Worm (Caenorhabditis elegans) whole organism, midembryonic: ENCODE data around the gene srxa-13.

Experiments
- T22C8.4 ChIP-seq: fragments of 200-800 bp; sonication (Bioruptor generic); IDR thresholded peaks from 2 replicates; pipeline ENCODE4 v1.3.6; 2022; ENCODE audit warnings: missing genetic modification characterization, missing compliant biosample characterization
- cog-1 ChIP-seq: sonication (generic microtip); optimal IDR thresholded peaks from 2 replicates; lab custom pipeline; 2016; ENCODE audit warnings: missing genetic modification characterization, missing compliant biosample characterization
- flt-1 ChIP-seq: fragments of 200-800 bp; sonication (Bioruptor generic); IDR thresholded peaks from 2 replicates; pipeline ENCODE4 v1.3.6; 2022; ENCODE audit warnings: missing genetic modification characterization, missing compliant biosample characterization
- klf-2 ChIP-seq: fragments of 200-800 bp; sonication (Bioruptor generic); conservative IDR thresholded peaks from 2 replicates; pipeline ENCODE4 v1.3.6; 2022; ENCODE audit warnings: missing genetic modification reagents, missing genetic modification characterization, missing compliant biosample characterization
- med-1 ChIP-seq: sonication (generic microtip); optimal IDR thresholded peaks from 2 replicates; lab custom pipeline; 2017; ENCODE audit warnings: missing genetic modification characterization, mild to moderate bottlenecking, missing compliant biosample characterization, antibody characterized with exemption, missing genetic modification reagents; ENCODE audit not compliant: insufficient read depth
- ref-1 ChIP-seq: fragments of 200-800 bp; sonication (Bioruptor generic); conservative IDR thresholded peaks from 2 replicates; pipeline ENCODE4 v1.3.6; 2022; ENCODE audit warnings: missing genetic modification reagents, missing genetic modification characterization, missing compliant biosample characterization
- tab-1 ChIP-seq: fragments of 200-800 bp; sonication (Bioruptor generic); IDR thresholded peaks from 2 replicates; pipeline ENCODE4 v1.3.6; 2022; ENCODE audit warnings: missing genetic modification characterization, missing compliant biosample characterization
- ztf-23 ChIP-seq: fragments of 200-800 bp; sonication (Bioruptor generic); IDR thresholded peaks from 2 replicates; pipeline ENCODE4 v1.3.6; 2022; ENCODE audit warnings: missing genetic modification reagents, missing genetic modification characterization, missing compliant biosample characterization
- ztf-29 ChIP-seq: fragments of 200-800 bp; sonication (Bioruptor generic); IDR thresholded peaks from 2 replicates; pipeline ENCODE4 v1.3.6; 2022; ENCODE audit warnings: missing genetic modification reagents, missing genetic modification characterization, missing compliant biosample characterization

Gene srxa-13

ce11 chrV:13898356-13898755 lies 31.2 kb upstream of the srxa-13 start, which contains the start of gene cyp-35C1:
cyp-35C1 (minus strand) TSS chrV:13898487.
- no peak for TF ChIP-seq tab-1 (GFP tag; lab: Robert Waterston, UW)
- no peak for TF ChIP-seq ref-1
- no peak for TF ChIP-seq med-1
- no peak for TF ChIP-seq klf-2
- no peak for TF ChIP-seq cog-1 (tag; lab: Kevin White, UChicago)
- TF ChIP-seq ztf-29 (GFP tag; lab: Robert Waterston, UW) = no peak
- no peak for TF ChIP-seq T22C8.4 (GFP tag; lab: Robert Waterston, UW)
- TF ChIP-seq ztf-23 (GFP tag; lab: Robert Waterston, UW) = no peak
- TF ChIP-seq flt-1 (GFP tag; lab: Robert Waterston, UW) = no peak

- no peak for TF ChIP-seq flt-1 (GFP tag; lab: Robert Waterston, UW)
- no peak for TF ChIP-seq T22C8.4 (GFP tag; lab: Robert Waterston, UW)
- TF ChIP-seq ztf-29 (GFP tag; lab: Robert Waterston, UW) = no peak
- TF ChIP-seq klf-2 = no peak
- TF ChIP-seq tab-1 (GFP tag; lab: Robert Waterston, UW) = no peak
- no peak for TF ChIP-seq cog-1 (tag; lab: Kevin White, UChicago)
Measured at ce11 chrV:13899213-13899612, 30.4 kb upstream of the srxa-13 start, which contains the start of gene oac-3. oac-3 (plus strand) TSS chrV:13899513.

DNA sequence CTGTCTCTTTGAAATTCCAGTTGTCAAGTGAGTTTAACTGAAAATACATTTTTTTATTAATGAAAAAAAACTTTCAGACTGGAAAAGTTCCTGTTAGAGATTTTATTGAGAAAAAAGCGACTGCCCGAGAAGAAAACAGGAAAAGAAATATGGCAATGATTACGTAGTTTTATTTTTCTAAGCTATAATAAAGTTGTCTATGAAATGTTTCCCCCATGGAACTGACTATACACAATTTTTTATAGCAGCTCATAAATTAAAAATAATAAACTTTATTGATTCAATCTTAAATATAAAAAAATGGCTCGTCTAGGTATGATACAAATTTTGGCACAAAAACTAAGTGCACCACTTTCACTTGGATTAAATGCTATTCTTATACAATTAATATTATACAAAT lies 27.1 kb upstream of the srxa-13 start, which contains the start of gene C06B3.1:
C06B3.1 (plus strand) TSS at position 301 of the 400 bp plus-strand sequence.
- TF ChIP-seq ztf-29 (GFP tag; lab: Robert Waterston, UW) (no peak), klf-2 (no peak), cog-1 (tag; lab: Kevin White, UChicago) (no peak), ref-1 (no peak), flt-1 (GFP tag; lab: Robert Waterston, UW) (no peak), T22C8.4 (GFP tag; lab: Robert Waterston, UW) (no peak)

ce11 chrV:13904446-13904845 lies 25.2 kb upstream of the srxa-13 start, which contains the start of gene stdh-3:
stdh-3 (plus strand) TSS chrV:13904611.
- TF ChIP-seq T22C8.4 (GFP tag; lab: Robert Waterston, UW) (no peak), ztf-23 (GFP tag; lab: Robert Waterston, UW) (no peak), ref-1 (no peak), cog-1 (tag; lab: Kevin White, UChicago) (no peak), klf-2 (no peak), tab-1 (GFP tag; lab: Robert Waterston, UW) (no peak), flt-1 (GFP tag; lab: Robert Waterston, UW) (no peak), med-1 (no peak), ztf-29 (GFP tag; lab: Robert Waterston, UW) (no peak)

- TF ChIP-seq cog-1 (tag; lab: Kevin White, UChicago) (peak; percentile 20), ref-1 (no peak)
Measured at ce11 chrV:13906166-13906565, 23.4 kb upstream of the srxa-13 start, which contains the start of gene stdh-1. stdh-1 (plus strand) TSS chrV:13906492.

- TF ChIP-seq klf-2 = no peak
- no peak for TF ChIP-seq flt-1 (GFP tag; lab: Robert Waterston, UW)
- TF ChIP-seq ref-1 = no peak
- TF ChIP-seq cog-1 (tag; lab: Kevin White, UChicago) = no peak
- no peak for TF ChIP-seq ztf-23 (GFP tag; lab: Robert Waterston, UW)
- TF ChIP-seq ztf-29 (GFP tag; lab: Robert Waterston, UW) = no peak
- no peak for TF ChIP-seq T22C8.4 (GFP tag; lab: Robert Waterston, UW)
- no peak for TF ChIP-seq tab-1 (GFP tag; lab: Robert Waterston, UW)
- TF ChIP-seq med-1 = no peak
Measured at ce11 chrV:13907557-13908104, 22.0 kb upstream of the srxa-13 start.

- TF ChIP-seq ref-1 (no peak), klf-2 (no peak), T22C8.4 (GFP tag; lab: Robert Waterston, UW) (no peak)
Measured at ce11 chrV:13908120-13908915, 21.3 kb upstream of the srxa-13 start.

ce11 chrV:13908916-13909176 lies 20.8 kb upstream of the srxa-13 start, which contains the start of gene C06B3.6:
C06B3.6 (minus strand) TSS chrV:13908967.
- no peak for TF ChIP-seq med-1
- no peak for TF ChIP-seq ref-1
- TF ChIP-seq klf-2 = no peak
- TF ChIP-seq tab-1 (GFP tag; lab: Robert Waterston, UW) = no peak
- no peak for TF ChIP-seq cog-1 (tag; lab: Kevin White, UChicago)
- no peak for TF ChIP-seq T22C8.4 (GFP tag; lab: Robert Waterston, UW)
- TF ChIP-seq ztf-23 (GFP tag; lab: Robert Waterston, UW) = no peak
- TF ChIP-seq ztf-29 (GFP tag; lab: Robert Waterston, UW) = no peak
- no peak for TF ChIP-seq flt-1 (GFP tag; lab: Robert Waterston, UW)

ce11 chrV:13909400-13909799 lies 20.2 kb upstream of the srxa-13 start, which contains the start of gene C06B3.7:
C06B3.7 (plus strand) TSS chrV:13909686.
- no peak for TF ChIP-seq med-1
- TF ChIP-seq ztf-23 (GFP tag; lab: Robert Waterston, UW) = no peak
- TF ChIP-seq ztf-29 (GFP tag; lab: Robert Waterston, UW) = no peak
- TF ChIP-seq ref-1 = no peak
- TF ChIP-seq flt-1 (GFP tag; lab: Robert Waterston, UW) = no peak
- no peak for TF ChIP-seq tab-1 (GFP tag; lab: Robert Waterston, UW)
- no peak for TF ChIP-seq klf-2
- no peak for TF ChIP-seq cog-1 (tag; lab: Kevin White, UChicago)
- no peak for TF ChIP-seq T22C8.4 (GFP tag; lab: Robert Waterston, UW)

DNA sequence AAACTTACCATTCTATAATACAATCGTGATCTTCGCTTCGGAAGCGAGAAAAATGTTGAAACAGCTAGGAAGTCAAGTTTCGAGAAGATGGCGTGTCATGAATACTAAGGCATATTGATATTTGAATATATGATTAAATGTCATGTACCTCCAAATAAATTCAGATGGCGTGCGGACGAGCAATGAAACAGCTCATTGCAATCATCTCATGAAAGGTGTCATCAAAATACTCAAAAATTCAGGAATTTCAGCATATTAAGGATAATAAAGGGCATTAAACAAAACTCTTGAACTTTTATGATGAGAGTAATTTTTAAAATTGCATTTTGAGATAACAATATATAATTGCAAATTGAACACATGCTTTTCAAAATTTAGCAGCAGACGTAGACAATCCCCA lies 14.2 kb upstream of the srxa-13 start, which contains the start of gene gcy-32:
gcy-32 (minus strand) TSS at position 101 of the 400 bp plus-strand sequence.
- TF ChIP-seq ref-1 (no peak), T22C8.4 (GFP tag; lab: Robert Waterston, UW) (no peak), ztf-23 (GFP tag; lab: Robert Waterston, UW) (no peak), med-1 (no peak), ztf-29 (GFP tag; lab: Robert Waterston, UW) (no peak), flt-1 (GFP tag; lab: Robert Waterston, UW) (no peak), tab-1 (GFP tag; lab: Robert Waterston, UW) (no peak)
